Fruit fly (Drosophila melanogaster): ENCODE data around the gene CG31391.

Gene CG31391

dm6 chr3R:10659563-10659962, 45.3 kb downstream of the CG31391 start:
- TF ChIP-seq CG17801 (GFP tag; optimal IDR thresholded peaks at IDR 0.05; ENCODE audit: partially characterized antibody) = no peak

- TF ChIP-seq CG17801 (GFP tag; optimal IDR thresholded peaks at IDR 0.05; ENCODE audit: partially characterized antibody) = no peak
These were observed 46.1 kb downstream of the CG31391 start for dm6 chr3R:10658783-10659182.

- TF ChIP-seq CG17801 (GFP tag; optimal IDR thresholded peaks at IDR 0.05; ENCODE audit: partially characterized antibody) = no peak
These were observed 48.3 kb downstream of the CG31391 start for dm6 chr3R:10656578-10656977.

dm6 chr3R:10655968-10656367, 48.9 kb downstream of the CG31391 start:
- no peak for TF ChIP-seq CG17801 (GFP tag; optimal IDR thresholded peaks at IDR 0.05; ENCODE audit: partially characterized antibody)

dm6 chr3R:10654642-10655041, 50.2 kb downstream of the CG31391 start:
- no peak for TF ChIP-seq CG17801 (GFP tag; optimal IDR thresholded peaks at IDR 0.05; ENCODE audit: partially characterized antibody)
